Worm (Caenorhabditis elegans): ENCODE results near the gene casy-1.

DNA sequence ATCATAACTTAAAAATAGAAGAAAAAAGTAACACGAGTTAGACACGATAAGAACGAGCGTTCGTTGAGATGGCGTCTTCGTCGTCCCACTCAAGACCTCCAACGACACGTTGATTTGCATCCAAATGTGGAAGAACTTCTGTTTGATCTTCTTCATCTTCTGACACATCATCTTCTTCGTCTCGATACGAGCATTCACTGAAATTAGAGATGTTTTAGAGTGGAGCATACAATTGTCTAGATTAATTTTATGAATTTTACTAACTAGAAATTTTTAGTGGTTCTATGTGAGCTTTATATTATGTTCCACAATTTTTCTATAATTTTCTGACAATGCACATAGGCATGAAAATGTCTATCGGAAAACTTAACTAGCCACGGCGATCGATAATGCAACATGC is 10.7 kb downstream of the casy-1 start:
- TF ChIP-seq mep-1 (tag; optimal IDR thresholded peaks at IDR 0.05) (no peak), lin-39 (tag; optimal IDR thresholded peaks at IDR 0.05) (no peak), F44E2.7 (GFP tag; IDR thresholded peaks at IDR 0.05) (no peak), egl-27 (tag; optimal IDR thresholded peaks at IDR 0.05) (no peak)

Data from whole organism, L4 larva.